Fruit fly (Drosophila melanogaster) whole organism, embryonic: ENCODE data around the gene Lmx1a.

Experiments
- CG11504 ChIP-seq: fragments of 200-800 bp; sonication (Bioruptor generic); optimal IDR thresholded peaks from 3 replicates; lab custom pipeline; 2019; ENCODE audit warnings: missing biosample characterization, mild to moderate bottlenecking, missing genetic modification characterization, moderate library complexity
- CG11560 ChIP-seq: fragments of 200-800 bp; sonication (Bioruptor generic); IDR thresholded peaks from 3 replicates; pipeline ENCODE4 v1.3.6; 2022; ENCODE audit warnings: missing biosample characterization, missing genetic modification characterization
- CG12104 ChIP-seq: fragments of 200-800 bp; sonication (Bioruptor generic); optimal IDR thresholded peaks from 3 replicates; lab custom pipeline; 2016; ENCODE audit warnings: missing biosample characterization, missing genetic modification characterization
- CG12391 ChIP-seq: fragments of 200-800 bp; sonication (Bioruptor generic); optimal IDR thresholded peaks from 3 replicates; lab custom pipeline; 2018; ENCODE audit warnings: missing biosample characterization, mild to moderate bottlenecking, missing genetic modification characterization, moderate library complexity
- CG12942 ChIP-seq: fragments of 200-800 bp; sonication (Bioruptor generic); optimal IDR thresholded peaks from 3 replicates; lab custom pipeline; 2016; ENCODE audit warnings: missing biosample characterization, missing genetic modification characterization
- CG13424 ChIP-seq: fragments of 200-800 bp; sonication (Bioruptor generic); optimal IDR thresholded peaks from 2 replicates; lab custom pipeline; 2019; ENCODE audit warnings: missing biosample characterization, mild to moderate bottlenecking, missing genetic modification characterization, moderate library complexity
- CG13775 ChIP-seq: fragments of 200-800 bp; sonication (Bioruptor generic); optimal IDR thresholded peaks from 3 replicates; lab custom pipeline; 2017; ENCODE audit warnings: missing biosample characterization, mild to moderate bottlenecking, missing genetic modification characterization
- CG14050 ChIP-seq: fragments of 200-800 bp; sonication (Bioruptor generic); IDR thresholded peaks from 3 replicates; pipeline ENCODE4 v1.3.6; 2022; ENCODE audit warnings: missing biosample characterization, missing genetic modification characterization
- CG14710 ChIP-seq: fragments of 200-800 bp; sonication (Bioruptor generic); optimal IDR thresholded peaks from 3 replicates; lab custom pipeline; 2019; ENCODE audit warnings: missing biosample characterization, mild to moderate bottlenecking, missing genetic modification characterization, moderate library complexity
- CG14965 ChIP-seq: fragments of 200-800 bp; sonication (Bioruptor generic); optimal IDR thresholded peaks from 2 replicates; lab custom pipeline; 2016; ENCODE audit warnings: missing biosample characterization, missing genetic modification characterization, borderline replicate concordance
- CG15514 ChIP-seq: fragments of 200-800 bp; sonication (Bioruptor generic); optimal IDR thresholded peaks from 3 replicates; lab custom pipeline; 2017; ENCODE audit warnings: missing biosample characterization, missing genetic modification characterization, mild to moderate bottlenecking, moderate library complexity, missing genetic modification reagents
- CG16813 ChIP-seq: fragments of 200-800 bp; sonication (Bioruptor generic); IDR thresholded peaks from 3 replicates; pipeline ENCODE4 v1.3.6; 2022; ENCODE audit warnings: missing biosample characterization, missing genetic modification characterization; ENCODE audit not compliant: partially characterized antibody
- CG18011 ChIP-seq: fragments of 200-800 bp; sonication (Bioruptor generic); optimal IDR thresholded peaks from 2 replicates; lab custom pipeline; 2017; ENCODE audit warnings: missing biosample characterization, missing genetic modification characterization, mild to moderate bottlenecking, moderate library complexity, missing genotype
- CG33557 ChIP-seq: fragments of 200-800 bp; sonication (Bioruptor generic); optimal IDR thresholded peaks from 2 replicates; lab custom pipeline; 2019; ENCODE audit warnings: missing biosample characterization, mild to moderate bottlenecking, missing genetic modification characterization, moderate library complexity
- CG34224 ChIP-seq: fragments of 200-800 bp; sonication (Bioruptor generic); IDR thresholded peaks from 3 replicates; pipeline ENCODE4 v1.3.6; 2022; ENCODE audit warnings: missing biosample characterization, missing genetic modification characterization; ENCODE audit not compliant: partially characterized antibody
- CG4360 ChIP-seq: fragments of 200-800 bp; sonication (Bioruptor generic); IDR thresholded peaks from 2 replicates; pipeline ENCODE4 v1.3.6; 2022; ENCODE audit warnings: missing biosample characterization, missing genetic modification characterization
- CG4424 ChIP-seq: fragments of 200-800 bp; sonication (Bioruptor generic); optimal IDR thresholded peaks from 3 replicates; lab custom pipeline; 2016; ENCODE audit warnings: missing biosample characterization, missing genetic modification characterization
- CG5245 ChIP-seq: fragments of 200-800 bp; sonication (Bioruptor generic); optimal IDR thresholded peaks from 3 replicates; lab custom pipeline; 2016; ENCODE audit warnings: missing biosample characterization, missing genetic modification characterization
- CG7839 ChIP-seq: fragments of 200-800 bp; sonication (Bioruptor generic); optimal IDR thresholded peaks from 3 replicates; lab custom pipeline; 2018; ENCODE audit warnings: missing biosample characterization, mild to moderate bottlenecking, missing genetic modification characterization, moderate library complexity
- CG7963 ChIP-seq: fragments of 200-800 bp; sonication (Bioruptor generic); IDR thresholded peaks from 3 replicates; pipeline ENCODE4 v1.3.6; 2022; ENCODE audit warnings: missing biosample characterization, missing genetic modification characterization; ENCODE audit not compliant: partially characterized antibody
- CG8924 ChIP-seq: fragments of 200-800 bp; optimal IDR thresholded peaks from 3 replicates; lab custom pipeline; 2019; ENCODE audit warnings: missing biosample characterization, mild to moderate bottlenecking, missing genetic modification characterization, moderate library complexity
- CG9817 ChIP-seq: fragments of 200-800 bp; sonication (Bioruptor generic); optimal IDR thresholded peaks from 2 replicates; lab custom pipeline; 2018; ENCODE audit warnings: missing biosample characterization, mild to moderate bottlenecking, missing genetic modification characterization, moderate library complexity
- Dek ChIP-seq: fragments of 200-800 bp; sonication (Bioruptor generic); optimal IDR thresholded peaks from 3 replicates; lab custom pipeline; 2019; ENCODE audit warnings: missing biosample characterization, mild to moderate bottlenecking, missing genetic modification characterization, moderate library complexity
- Dll ChIP-seq: fragments of 200-800 bp; sonication (Bioruptor generic); IDR thresholded peaks from 4 replicates; pipeline ENCODE4 v1.3.6; 2022; ENCODE audit warnings: missing biosample characterization, missing genetic modification characterization; ENCODE audit not compliant: partially characterized antibody
- Dp ChIP-seq: fragments of 200-800 bp; sonication (Bioruptor generic); optimal IDR thresholded peaks from 2 replicates; lab custom pipeline; 2018; ENCODE audit warnings: missing biosample characterization, mild to moderate bottlenecking, missing genetic modification characterization, moderate library complexity
- Fer2 ChIP-seq: fragments of 200-800 bp; sonication (Bioruptor generic); optimal IDR thresholded peaks from 2 replicates; lab custom pipeline; 2018; ENCODE audit warnings: missing biosample characterization, mild to moderate bottlenecking, missing genetic modification characterization, moderate library complexity
- HmgZ ChIP-seq: fragments of 200-800 bp; sonication (Bioruptor generic); optimal IDR thresholded peaks from 2 replicates; lab custom pipeline; 2018; ENCODE audit warnings: missing biosample characterization, mild to moderate bottlenecking, missing genetic modification characterization
- Hr3 ChIP-seq: fragments of 200-800 bp; sonication (Bioruptor generic); optimal IDR thresholded peaks from 3 replicates; lab custom pipeline; 2016; ENCODE audit warnings: missing biosample characterization, missing genetic modification characterization
- Lhr ChIP-seq: fragments of 200-800 bp; sonication (Bioruptor generic); optimal IDR thresholded peaks from 3 replicates; lab custom pipeline; 2017; ENCODE audit warnings: mild to moderate bottlenecking, missing biosample characterization, missing genetic modification reagents, missing genetic modification characterization
- MBD-R2 ChIP-seq: fragments of 200-800 bp; sonication (Bioruptor generic); IDR thresholded peaks from 2 replicates; pipeline ENCODE4 v1.3.6; 2022; ENCODE audit warnings: missing biosample characterization, missing genetic modification characterization
- MESR4 ChIP-seq: fragments of 200-800 bp; sonication (Bioruptor generic); optimal IDR thresholded peaks from 2 replicates; lab custom pipeline; 2018; ENCODE audit warnings: missing biosample characterization, mild to moderate bottlenecking, missing genetic modification characterization, moderate library complexity
- Meics ChIP-seq: fragments of 200-800 bp; sonication (Bioruptor generic); optimal IDR thresholded peaks from 2 replicates; lab custom pipeline; 2017; ENCODE audit warnings: missing biosample characterization, mild to moderate bottlenecking, missing genetic modification characterization
- Pdp1 ChIP-seq, 2 experiments: fragments of 200-800 bp; sonication (Bioruptor generic); optimal IDR thresholded peaks; 3 replicates each; lab custom pipeline; 2016; ENCODE audit warnings: missing biosample characterization in 2 of 2, missing genetic modification characterization in 2 of 2, mild to moderate bottlenecking in 1 of 2, moderate library complexity in 1 of 2
- Rfx ChIP-seq: fragments of 200-800 bp; sonication (Bioruptor generic); IDR thresholded peaks from 2 replicates; pipeline ENCODE4 v1.3.6; 2022; ENCODE audit warnings: missing biosample characterization, missing genetic modification characterization
- Rx ChIP-seq: fragments of 200-800 bp; sonication (Bioruptor generic); IDR thresholded peaks from 2 replicates; pipeline ENCODE4 v1.3.6; 2022; ENCODE audit warnings: missing biosample characterization, missing genetic modification characterization
- Sox102F ChIP-seq: fragments of 200-800 bp; sonication (Bioruptor generic); optimal IDR thresholded peaks from 2 replicates; lab custom pipeline; 2018; ENCODE audit warnings: missing biosample characterization, mild to moderate bottlenecking, missing genetic modification characterization, moderate library complexity
- YL-1 ChIP-seq: fragments of 200-800 bp; sonication (Bioruptor generic); optimal IDR thresholded peaks from 3 replicates; lab custom pipeline; 2017; ENCODE audit warnings: missing biosample characterization, mild to moderate bottlenecking, missing genetic modification characterization
- al ChIP-seq: fragments of 200-800 bp; sonication (Bioruptor generic); IDR thresholded peaks from 2 replicates; pipeline ENCODE4 v1.3.6; 2022; ENCODE audit warnings: missing biosample characterization, missing genetic modification characterization
- ase ChIP-seq: fragments of 200-800 bp; sonication (Bioruptor generic); IDR thresholded peaks from 3 replicates; pipeline ENCODE4 v1.3.6; 2022; ENCODE audit warnings: missing biosample characterization, missing genetic modification characterization
- disco-r ChIP-seq: fragments of 200-800 bp; sonication (Bioruptor generic); optimal IDR thresholded peaks from 2 replicates; lab custom pipeline; 2016; ENCODE audit warnings: missing biosample characterization, missing genetic modification characterization
- inv ChIP-seq: fragments of 200-800 bp; sonication (Bioruptor generic); IDR thresholded peaks from 2 replicates; pipeline ENCODE4 v1.3.6; 2022; ENCODE audit warnings: missing biosample characterization, missing genetic modification characterization; ENCODE audit not compliant: partially characterized antibody
- sisA ChIP-seq: fragments of 200-800 bp; sonication (Bioruptor generic); IDR thresholded peaks from 2 replicates; pipeline ENCODE4 v1.3.6; 2022; ENCODE audit warnings: missing biosample characterization, missing genetic modification characterization
- ssp ChIP-seq: fragments of 200-800 bp; sonication (Bioruptor generic); IDR thresholded peaks from 2 replicates; pipeline ENCODE4 v1.3.6; 2022; ENCODE audit warnings: missing biosample characterization, missing genetic modification characterization
- tgo ChIP-seq: fragments of 200-800 bp; sonication (Bioruptor generic); IDR thresholded peaks from 3 replicates; pipeline ENCODE4 v1.3.6; 2022; ENCODE audit warnings: missing biosample characterization, missing genetic modification characterization
- twi ChIP-seq: fragments of 200-800 bp; optimal IDR thresholded peaks from 2 replicates; lab custom pipeline; 2019; ENCODE audit warnings: missing biosample characterization, mild to moderate bottlenecking, missing genetic modification characterization, moderate library complexity
- tx ChIP-seq: fragments of 200-800 bp; sonication (Bioruptor generic); optimal IDR thresholded peaks from 2 replicates; lab custom pipeline; 2016; ENCODE audit warnings: missing biosample characterization, missing genetic modification characterization
- zfh2 ChIP-seq: fragments of 200-800 bp; sonication (Bioruptor generic); optimal IDR thresholded peaks from 2 replicates; lab custom pipeline; 2016; ENCODE audit warnings: missing biosample characterization, missing genetic modification characterization

Lmx1a gene

dm6 chr3L:12329549-12329948, 517 bp downstream of the Lmx1a start:
- peak; percentile 18 for TF ChIP-seq CG11504 (tag; lab: Kevin White, UChicago)
- peak; percentile 70 for TF ChIP-seq CG4360 (GFP tag; lab: Robert Waterston, UW)
- no peak for TF ChIP-seq Lhr
- TF ChIP-seq, all 482 proteins: peak for 2

- peak; percentile 7 for TF ChIP-seq CG33557
- TF ChIP-seq Fer2 (tag; lab: Kevin White, UChicago): no peak
- TF ChIP-seq CG14710: peak; percentile 81
- no peak for TF ChIP-seq MESR4 (GFP tag; lab: Kevin White, UChicago)
- peak; percentile 99 for TF ChIP-seq CG18011 (GFP tag; lab: Kevin White, UChicago)
- TF ChIP-seq ssp (GFP tag; lab: Robert Waterston, UW): peak; percentile 31; the same call in 1 of the 2 replicates
- peak; percentile 85 for TF ChIP-seq CG16813 (GFP tag; lab: Robert Waterston, UW)
- peak; percentile 33 for TF ChIP-seq CG9817 (tag; lab: Kevin White, UChicago)
- TF ChIP-seq twi (tag; lab: Kevin White, UChicago): peak; percentile 19
- TF ChIP-seq CG34224 (GFP tag; lab: Robert Waterston, UW): peak; percentile 77
- peak; percentile 49 for TF ChIP-seq CG4424 (GFP tag; lab: Kevin White, UChicago)
- TF ChIP-seq ase (GFP tag; lab: Robert Waterston, UW): no peak
- TF ChIP-seq Sox102F (GFP tag; lab: Kevin White, UChicago): peak; percentile 40
- TF ChIP-seq CG12942: peak; percentile 27
- peak; percentile 14 for TF ChIP-seq zfh2 (GFP tag; lab: Kevin White, UChicago)
- TF ChIP-seq CG12391 (tag; lab: Kevin White, UChicago): peak; percentile 75
- TF ChIP-seq sisA (GFP tag; lab: Robert Waterston, UW): peak; percentile 67
- TF ChIP-seq CG8924 (tag; lab: Kevin White, UChicago): peak; percentile 49
- no peak for TF ChIP-seq Meics (GFP tag; lab: Kevin White, UChicago)
- peak; percentile 77 for TF ChIP-seq inv (GFP tag; lab: Robert Waterston, UW)
- peak; percentile 19 for TF ChIP-seq HmgZ
- peak; percentile 34; the same call in 1 of the 2 replicates for TF ChIP-seq Rfx (GFP tag; lab: Robert Waterston, UW)
- TF ChIP-seq CG12104: no peak
- peak; percentile 32; the same call in 1 of the 3 replicates for TF ChIP-seq tgo (GFP tag; lab: Robert Waterston, UW)
- peak; percentile 2 for TF ChIP-seq YL-1 (GFP tag; lab: Kevin White, UChicago)
- TF ChIP-seq Pdp1 (GFP tag; optimal IDR thresholded peaks at IDR 0.05; lab: Kevin White, UChicago): peak in 1 of 2 experiments; percentile 13
- peak; percentile 27 for TF ChIP-seq CG15514 (GFP tag; lab: Kevin White, UChicago)
- TF ChIP-seq CG13424: peak; percentile 43
- peak; percentile 33 for TF ChIP-seq CG7839 (tag; lab: Kevin White, UChicago)
- TF ChIP-seq CG14965 (GFP tag; lab: Kevin White, UChicago): no peak
- 0 out of 2 replicates have a peak, but pooled peaks have one; percentile 23 for TF ChIP-seq Rx
- TF ChIP-seq CG5245 (GFP tag; lab: Kevin White, UChicago): peak; percentile 0
- no peak for TF ChIP-seq disco-r (GFP tag; lab: Kevin White, UChicago)
- no peak for TF ChIP-seq CG14050 (GFP tag; lab: Robert Waterston, UW)
- TF ChIP-seq al (GFP tag; lab: Robert Waterston, UW): 0 out of 2 replicates have a peak, but pooled peaks have one; percentile 16
- TF ChIP-seq Dp: peak; percentile 93
- peak; percentile 1 for TF ChIP-seq Dek (tag; lab: Kevin White, UChicago)
- 0 out of 3 replicates have a peak, but pooled peaks have one; percentile 43 for TF ChIP-seq CG7963 (GFP tag; lab: Robert Waterston, UW)
- TF ChIP-seq Dll (GFP tag; lab: Robert Waterston, UW): peak; percentile 93
- TF ChIP-seq MBD-R2 (GFP tag; lab: Robert Waterston, UW): peak; percentile 52
- TF ChIP-seq Hr3 (GFP tag; lab: Kevin White, UChicago): peak; percentile 63
- TF ChIP-seq CG13775 (GFP tag; lab: Kevin White, UChicago): peak; percentile 47
- peak; percentile 14 for TF ChIP-seq tx (GFP tag; lab: Kevin White, UChicago)
- peak; percentile 25; the same call in 1 of the 3 replicates for TF ChIP-seq CG11560 (tag; lab: Robert Waterston, UW)
These were observed 7.3 kb downstream of the Lmx1a start, which contains the start of gene CG10418 for dm6 chr3L:12336339-12336738. Gene CG10418, plus strand, starts transcription at chr3L:12336676.
